Worm (Caenorhabditis elegans) whole organism, midembryonic: ENCODE results near the gene mrpl-45.

Experiments used
- T22C8.4 ChIP-seq: fragments of 200-800 bp; sonication (Bioruptor generic); IDR thresholded peaks from 2 replicates; pipeline ENCODE4 v1.3.6; 2022; ENCODE audit warnings: missing genetic modification characterization, missing compliant biosample characterization
- cog-1 ChIP-seq: sonication (generic microtip); optimal IDR thresholded peaks from 2 replicates; lab custom pipeline; 2016; ENCODE audit warnings: missing genetic modification characterization, missing compliant biosample characterization
- flt-1 ChIP-seq: fragments of 200-800 bp; sonication (Bioruptor generic); IDR thresholded peaks from 2 replicates; pipeline ENCODE4 v1.3.6; 2022; ENCODE audit warnings: missing genetic modification characterization, missing compliant biosample characterization
- klf-2 ChIP-seq: fragments of 200-800 bp; sonication (Bioruptor generic); conservative IDR thresholded peaks from 2 replicates; pipeline ENCODE4 v1.3.6; 2022; ENCODE audit warnings: missing genetic modification reagents, missing genetic modification characterization, missing compliant biosample characterization
- med-1 ChIP-seq: sonication (generic microtip); optimal IDR thresholded peaks from 2 replicates; lab custom pipeline; 2017; ENCODE audit warnings: missing genetic modification characterization, mild to moderate bottlenecking, missing compliant biosample characterization, antibody characterized with exemption, missing genetic modification reagents; ENCODE audit not compliant: insufficient read depth
- ref-1 ChIP-seq: fragments of 200-800 bp; sonication (Bioruptor generic); conservative IDR thresholded peaks from 2 replicates; pipeline ENCODE4 v1.3.6; 2022; ENCODE audit warnings: missing genetic modification reagents, missing genetic modification characterization, missing compliant biosample characterization
- tab-1 ChIP-seq: fragments of 200-800 bp; sonication (Bioruptor generic); IDR thresholded peaks from 2 replicates; pipeline ENCODE4 v1.3.6; 2022; ENCODE audit warnings: missing genetic modification characterization, missing compliant biosample characterization
- ztf-23 ChIP-seq: fragments of 200-800 bp; sonication (Bioruptor generic); IDR thresholded peaks from 2 replicates; pipeline ENCODE4 v1.3.6; 2022; ENCODE audit warnings: missing genetic modification reagents, missing genetic modification characterization, missing compliant biosample characterization
- ztf-29 ChIP-seq: fragments of 200-800 bp; sonication (Bioruptor generic); IDR thresholded peaks from 2 replicates; pipeline ENCODE4 v1.3.6; 2022; ENCODE audit warnings: missing genetic modification reagents, missing genetic modification characterization, missing compliant biosample characterization

The mrpl-45 gene

ce11 chrIII:1226256-1226655 is 24.4 kb upstream of the mrpl-45 start:
- TF ChIP-seq tab-1 (GFP tag; lab: Robert Waterston, UW): no peak
- 0 out of 2 replicates have a peak, but pooled peaks have one; percentile 9 for TF ChIP-seq ztf-23
- TF ChIP-seq ztf-29 (GFP tag; lab: Robert Waterston, UW): no peak
- no peak for TF ChIP-seq flt-1
- TF ChIP-seq T22C8.4 (GFP tag; lab: Robert Waterston, UW): no peak

- TF ChIP-seq flt-1 (0 out of 2 replicates have a peak, but pooled peaks have one; percentile 19), cog-1 (tag; lab: Kevin White, UChicago) (no peak)
These were observed 23.8 kb upstream of the mrpl-45 start for ce11 chrIII:1225595-1225994.

- TF ChIP-seq tab-1 (GFP tag; lab: Robert Waterston, UW) (no peak), T22C8.4 (GFP tag; lab: Robert Waterston, UW) (no peak), flt-1 (no peak), ztf-29 (GFP tag; lab: Robert Waterston, UW) (no peak), med-1 (GFP tag; lab: Kevin White, UChicago) (no peak), klf-2 (GFP tag; lab: Robert Waterston, UW) (no peak), ref-1 (no peak), ztf-23 (no peak), cog-1 (tag; lab: Kevin White, UChicago) (no peak)
These were observed 23.3 kb upstream of the mrpl-45 start for ce11 chrIII:1225116-1225515.

DNA sequence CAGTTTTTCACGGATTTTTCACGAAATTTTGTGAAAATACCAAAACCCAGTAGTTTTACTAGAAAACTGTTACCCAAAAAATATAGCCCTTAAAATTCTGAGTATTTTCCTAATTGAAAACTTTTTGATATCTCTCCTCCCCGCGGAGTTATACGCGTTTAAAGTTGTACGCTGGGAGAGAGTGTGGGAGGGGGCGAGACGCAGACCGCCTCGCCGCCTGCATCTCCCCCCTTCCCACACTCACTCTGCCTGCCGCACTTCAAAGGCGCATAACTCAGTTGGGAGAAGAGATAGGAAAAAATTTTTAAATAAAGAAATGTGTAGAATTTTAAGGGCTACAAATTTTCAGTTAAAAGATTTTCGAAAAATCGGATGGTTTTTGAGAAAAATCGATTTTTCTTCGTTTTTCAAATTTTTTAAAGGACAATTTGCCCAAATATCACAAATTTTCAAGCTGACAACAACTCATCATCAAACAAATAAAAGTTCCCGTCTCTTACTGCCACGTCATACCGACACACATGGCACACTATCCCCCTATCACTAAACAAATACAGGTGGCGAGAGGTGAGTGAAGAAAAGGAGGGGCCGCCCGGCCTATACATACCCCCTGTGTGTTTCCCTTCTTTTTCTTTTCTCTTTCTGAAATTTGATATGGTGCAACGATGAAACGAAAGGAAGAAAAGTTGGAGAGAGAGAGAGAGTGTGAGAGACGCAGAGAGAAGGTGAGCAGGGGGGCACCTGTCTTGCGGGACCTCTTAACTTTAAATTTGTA is 21.7 kb upstream of the mrpl-45 start:
- TF ChIP-seq ztf-23: no peak
- no peak for TF ChIP-seq tab-1 (GFP tag; lab: Robert Waterston, UW)
- TF ChIP-seq ref-1: no peak
- no peak for TF ChIP-seq klf-2 (GFP tag; lab: Robert Waterston, UW)
- no peak for TF ChIP-seq cog-1 (tag; lab: Kevin White, UChicago)
- no peak for TF ChIP-seq ztf-29 (GFP tag; lab: Robert Waterston, UW)
- TF ChIP-seq med-1 (GFP tag; lab: Kevin White, UChicago): no peak
- no peak for TF ChIP-seq T22C8.4 (GFP tag; lab: Robert Waterston, UW)
- TF ChIP-seq flt-1: no peak

DNA sequence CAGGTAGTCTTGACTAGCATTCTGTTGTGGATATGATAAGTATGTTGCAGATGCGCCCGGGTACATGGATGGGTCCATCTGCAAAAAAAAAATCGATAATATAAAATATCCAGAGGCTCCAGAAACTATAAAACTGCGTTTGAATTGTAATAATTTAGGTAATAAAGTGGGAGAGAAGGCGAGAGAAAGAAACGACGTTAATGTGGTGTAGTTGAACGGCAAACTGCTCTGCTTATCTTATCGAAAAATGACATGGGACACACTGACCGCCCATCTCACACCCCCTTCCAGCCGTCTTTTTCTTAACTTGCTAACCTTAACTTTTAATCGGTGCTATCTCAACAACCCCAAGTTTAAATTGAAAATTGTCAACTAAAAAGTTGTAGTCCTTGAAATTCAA is 20.2 kb upstream of the mrpl-45 start:
- TF ChIP-seq T22C8.4 (GFP tag; lab: Robert Waterston, UW) (0 out of 2 replicates have a peak, but pooled peaks have one; percentile 45), ztf-23 (no peak)

- TF ChIP-seq ref-1: no peak
- TF ChIP-seq cog-1 (tag; lab: Kevin White, UChicago): no peak
- TF ChIP-seq med-1 (GFP tag; lab: Kevin White, UChicago): no peak
- TF ChIP-seq ztf-23: no peak
- TF ChIP-seq tab-1 (GFP tag; lab: Robert Waterston, UW): no peak
- TF ChIP-seq ztf-29 (GFP tag; lab: Robert Waterston, UW): no peak
- no peak for TF ChIP-seq T22C8.4 (GFP tag; lab: Robert Waterston, UW)
- no peak for TF ChIP-seq flt-1
- TF ChIP-seq klf-2 (GFP tag; lab: Robert Waterston, UW): no peak
These were observed 18.2 kb upstream of the mrpl-45 start for ce11 chrIII:1220012-1220411.

ce11 chrIII:1218998-1219397 is 17.2 kb upstream of the mrpl-45 start:
- TF ChIP-seq flt-1: no peak
- no peak for TF ChIP-seq cog-1 (tag; lab: Kevin White, UChicago)
- no peak for TF ChIP-seq tab-1 (GFP tag; lab: Robert Waterston, UW)
- no peak for TF ChIP-seq ref-1
- no peak for TF ChIP-seq T22C8.4 (GFP tag; lab: Robert Waterston, UW)
- TF ChIP-seq med-1 (GFP tag; lab: Kevin White, UChicago): no peak
- TF ChIP-seq ztf-23: no peak
- no peak for TF ChIP-seq klf-2 (GFP tag; lab: Robert Waterston, UW)
- TF ChIP-seq ztf-29 (GFP tag; lab: Robert Waterston, UW): no peak

ce11 chrIII:1218221-1218620 is 16.4 kb upstream of the mrpl-45 start:
- TF ChIP-seq ztf-23 (peak; percentile 60), klf-2 (GFP tag; lab: Robert Waterston, UW) (0 out of 2 replicates have a peak, but pooled peaks have one; percentile 26), T22C8.4 (GFP tag; lab: Robert Waterston, UW) (no peak), ztf-29 (GFP tag; lab: Robert Waterston, UW) (peak; percentile 72; the same call in 1 of the 2 replicates), cog-1 (tag; lab: Kevin White, UChicago) (no peak), ref-1 (peak; percentile 32; the same call in 1 of the 2 replicates), med-1 (GFP tag; lab: Kevin White, UChicago) (no peak), tab-1 (GFP tag; lab: Robert Waterston, UW) (peak; percentile 83; the same call in 1 of the 2 replicates), flt-1 (peak; percentile 75; the same call in 1 of the 2 replicates)

ce11 chrIII:1216096-1216495 is 14.3 kb upstream of the mrpl-45 start:
- TF ChIP-seq ref-1: no peak
- peak; percentile 56 for TF ChIP-seq T22C8.4 (GFP tag; lab: Robert Waterston, UW)

DNA sequence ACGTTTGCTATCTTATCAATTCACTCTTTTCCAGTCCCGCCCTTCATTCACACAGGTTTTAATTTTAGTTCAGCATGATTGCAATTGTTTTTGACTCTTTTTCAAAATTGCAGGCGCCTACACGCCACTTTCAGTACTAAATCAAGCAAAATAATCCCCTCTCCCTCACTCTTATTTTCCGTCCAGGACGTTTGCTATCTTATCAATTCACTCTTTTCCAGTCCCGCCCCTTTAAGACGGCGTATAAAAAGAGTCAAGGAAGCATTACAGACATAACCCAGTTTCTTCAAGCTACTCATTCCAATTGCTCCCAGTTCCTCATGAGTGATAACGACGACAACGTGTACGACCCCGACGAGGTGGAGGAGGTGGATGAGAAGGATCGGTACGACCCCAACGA is 12.9 kb upstream of the mrpl-45 start, which contains the start of gene Y119D3B.21:
Y119D3B.21 (plus strand) TSS at position 321 of the 400 bp plus-strand sequence.
- TF ChIP-seq flt-1 (no peak), T22C8.4 (GFP tag; lab: Robert Waterston, UW) (no peak), ztf-23 (no peak), klf-2 (GFP tag; lab: Robert Waterston, UW) (no peak), cog-1 (tag; lab: Kevin White, UChicago) (no peak), tab-1 (GFP tag; lab: Robert Waterston, UW) (no peak), ztf-29 (GFP tag; lab: Robert Waterston, UW) (no peak), med-1 (GFP tag; lab: Kevin White, UChicago) (no peak), ref-1 (no peak)
